Worm (Caenorhabditis elegans) whole organism, late embryonic: Measurements from ENCODE around the gene srx-59.

Experiments used
- C08G9.2 ChIP-seq: sonication (generic microtip); optimal IDR thresholded peaks from 2 replicates; lab custom pipeline; 2016; ENCODE audit warnings: mild to moderate bottlenecking, missing genetic modification characterization, moderate library complexity, missing compliant biosample characterization
- K02D7.2 ChIP-seq: sonication (generic microtip); optimal IDR thresholded peaks from 2 replicates; lab custom pipeline; 2017; ENCODE audit warnings: mild to moderate bottlenecking, missing genetic modification characterization, missing compliant biosample characterization
- T23F11.4 ChIP-seq: fragments of 200-800 bp; sonication (Bioruptor generic); optimal IDR thresholded peaks from 2 replicates; lab custom pipeline; 2018; ENCODE audit warnings: mild to moderate bottlenecking, missing genetic modification characterization, missing compliant biosample characterization
- ahr-1 ChIP-seq: sonication (generic microtip); optimal IDR thresholded peaks from 2 replicates; lab custom pipeline; 2016; ENCODE audit warnings: missing genetic modification characterization, missing compliant biosample characterization
- ceh-14 ChIP-seq: sonication (generic microtip); optimal IDR thresholded peaks from 2 replicates; lab custom pipeline; 2016; ENCODE audit warnings: missing genotype, missing genetic modification characterization, missing compliant biosample characterization
- ceh-19 ChIP-seq: fragments of 200-800 bp; sonication (Bioruptor generic); optimal IDR thresholded peaks from 2 replicates; lab custom pipeline; 2018; ENCODE audit warnings: mild to moderate bottlenecking, missing genetic modification characterization, missing compliant biosample characterization
- ceh-22 ChIP-seq: sonication (generic microtip); optimal IDR thresholded peaks from 2 replicates; lab custom pipeline; 2017; ENCODE audit warnings: missing biosample characterization, missing genetic modification characterization
- ceh-24 ChIP-seq: sonication (generic microtip); optimal IDR thresholded peaks from 2 replicates; lab custom pipeline; 2016; ENCODE audit warnings: mild to moderate bottlenecking, missing genetic modification characterization, missing compliant biosample characterization
- ceh-30 ChIP-seq: fragments of 150-350 bp; optimal IDR thresholded peaks from 2 replicates; lab custom pipeline; 2014; ENCODE audit warnings: missing biosample characterization, missing genetic modification characterization
- ceh-31 ChIP-seq: sonication (generic microtip); optimal IDR thresholded peaks from 2 replicates; lab custom pipeline; 2016; ENCODE audit warnings: missing genetic modification characterization, missing compliant biosample characterization
- ceh-45 ChIP-seq: fragments of 200-800 bp; sonication (Bioruptor generic); IDR thresholded peaks from 2 replicates; pipeline ENCODE4 v1.3.6; 2022; ENCODE audit warnings: missing genetic modification reagents, missing genetic modification characterization, missing compliant biosample characterization
- ceh-48 ChIP-seq: sonication (generic microtip); optimal IDR thresholded peaks from 2 replicates; lab custom pipeline; 2016; ENCODE audit warnings: missing genetic modification characterization, inconsistent platforms, missing compliant biosample characterization
- ceh-6 ChIP-seq: fragments of 200-800 bp; sonication (Bioruptor generic); optimal IDR thresholded peaks from 2 replicates; lab custom pipeline; 2018; ENCODE audit warnings: mild to moderate bottlenecking, missing genetic modification characterization, missing compliant biosample characterization
- ceh-9 ChIP-seq: sonication (generic microtip); optimal IDR thresholded peaks from 2 replicates; lab custom pipeline; 2016; ENCODE audit warnings: mild to moderate bottlenecking, missing genetic modification characterization, inconsistent platforms, missing compliant biosample characterization
- che-1 ChIP-seq: sonication (generic microtip); optimal IDR thresholded peaks from 2 replicates; lab custom pipeline; 2016; ENCODE audit warnings: mild to moderate bottlenecking, missing genetic modification characterization, missing compliant biosample characterization
- dmd-4 ChIP-seq: sonication (generic microtip); optimal IDR thresholded peaks from 2 replicates; lab custom pipeline; 2016; ENCODE audit warnings: borderline replicate concordance, missing genetic modification characterization, missing compliant biosample characterization
- dve-1 ChIP-seq: sonication (generic microtip); optimal IDR thresholded peaks from 2 replicates; lab custom pipeline; 2017; ENCODE audit warnings: antibody characterized with exemption, mild to moderate bottlenecking, missing genetic modification characterization, missing compliant biosample characterization
- eyg-1 ChIP-seq: sonication (generic microtip); optimal IDR thresholded peaks from 2 replicates; lab custom pipeline; 2016; ENCODE audit warnings: missing genotype, missing genetic modification characterization, missing compliant biosample characterization
- fax-1 ChIP-seq: sonication (generic microtip); optimal IDR thresholded peaks from 2 replicates; lab custom pipeline; 2016; ENCODE audit warnings: missing genotype, missing genetic modification characterization, missing compliant biosample characterization
- fkh-6 ChIP-seq: sonication (generic microtip); optimal IDR thresholded peaks from 2 replicates; lab custom pipeline; 2016; ENCODE audit warnings: missing genetic modification characterization, missing compliant biosample characterization
- gmeb-2 ChIP-seq: sonication (generic microtip); optimal IDR thresholded peaks from 2 replicates; lab custom pipeline; 2016; ENCODE audit warnings: missing genetic modification characterization, inconsistent platforms, missing compliant biosample characterization
- hlh-13 ChIP-seq: fragments of 200-800 bp; sonication (Bioruptor generic); optimal IDR thresholded peaks from 2 replicates; lab custom pipeline; 2018; ENCODE audit warnings: mild to moderate bottlenecking, missing genetic modification characterization, missing compliant biosample characterization
- hlh-15 ChIP-seq: sonication (generic microtip); optimal IDR thresholded peaks from 2 replicates; lab custom pipeline; 2016; ENCODE audit warnings: missing genetic modification characterization, missing compliant biosample characterization
- hlh-6 ChIP-seq: sonication (generic microtip); optimal IDR thresholded peaks from 2 replicates; lab custom pipeline; 2016; ENCODE audit warnings: missing genotype, missing genetic modification characterization, missing compliant biosample characterization
- hlh-8 ChIP-seq: sonication (generic microtip); optimal IDR thresholded peaks from 2 replicates; lab custom pipeline; 2016; ENCODE audit warnings: missing genotype, missing genetic modification characterization, missing compliant biosample characterization
- madf-2 ChIP-seq: sonication (generic microtip); optimal IDR thresholded peaks from 2 replicates; lab custom pipeline; 2017; ENCODE audit warnings: missing genetic modification characterization, missing compliant biosample characterization
- nfya-1 ChIP-seq: sonication (generic microtip); optimal IDR thresholded peaks from 2 replicates; lab custom pipeline; 2017; ENCODE audit warnings: missing genetic modification characterization, mild to moderate bottlenecking, missing compliant biosample characterization, antibody characterized with exemption, moderate library complexity
- nhr-11 ChIP-seq: fragments of 150-350 bp; optimal IDR thresholded peaks from 2 replicates; lab custom pipeline; 2014; ENCODE audit warnings: missing biosample characterization, missing genetic modification characterization
- odd-2 ChIP-seq: sonication (generic microtip); optimal IDR thresholded peaks from 2 replicates; lab custom pipeline; 2017; ENCODE audit warnings: antibody characterized with exemption, mild to moderate bottlenecking, missing genetic modification characterization, missing compliant biosample characterization
- pag-3 ChIP-seq: sonication (generic microtip); optimal IDR thresholded peaks from 2 replicates; lab custom pipeline; 2016; ENCODE audit warnings: missing compliant biosample characterization, missing genetic modification characterization, borderline replicate concordance
- pax-1 ChIP-seq: fragments of 150-350 bp; optimal IDR thresholded peaks from 2 replicates; lab custom pipeline; 2014; ENCODE audit warnings: missing biosample characterization, missing genetic modification characterization
- pqm-1 ChIP-seq: sonication (generic microtip); optimal IDR thresholded peaks from 2 replicates; lab custom pipeline; 2016; ENCODE audit warnings: missing genetic modification characterization, missing compliant biosample characterization
- pros-1 ChIP-seq: fragments of 150-350 bp; optimal IDR thresholded peaks from 2 replicates; lab custom pipeline; 2014; ENCODE audit warnings: missing biosample characterization, missing genetic modification reagents, missing genetic modification characterization
- ref-2 ChIP-seq: sonication (generic microtip); optimal IDR thresholded peaks from 2 replicates; lab custom pipeline; 2016; ENCODE audit warnings: missing genetic modification characterization, missing compliant biosample characterization
- rnt-1 ChIP-seq: sonication (generic microtip); optimal IDR thresholded peaks from 2 replicates; lab custom pipeline; 2016; ENCODE audit warnings: missing genetic modification characterization, missing compliant biosample characterization
- sox-2 ChIP-seq: fragments of 200-800 bp; sonication (Bioruptor generic); IDR thresholded peaks from 2 replicates; pipeline ENCODE4 v1.3.6; 2022; ENCODE audit warnings: missing genetic modification reagents, missing genetic modification characterization, missing compliant biosample characterization
- sox-4 ChIP-seq: sonication (generic microtip); optimal IDR thresholded peaks from 2 replicates; lab custom pipeline; 2017; ENCODE audit warnings: mild to moderate bottlenecking, missing genetic modification characterization, inconsistent platforms, missing compliant biosample characterization
- syd-9 ChIP-seq: sonication (generic microtip); optimal IDR thresholded peaks from 2 replicates; lab custom pipeline; 2016; ENCODE audit warnings: mild to moderate bottlenecking, missing genetic modification characterization, moderate library complexity, missing compliant biosample characterization
- unc-86 ChIP-seq: sonication (generic microtip); optimal IDR thresholded peaks from 2 replicates; lab custom pipeline; 2016; ENCODE audit warnings: missing genetic modification characterization, missing compliant biosample characterization
- zip-5 ChIP-seq: sonication (generic microtip); optimal IDR thresholded peaks from 2 replicates; lab custom pipeline; 2016; ENCODE audit warnings: missing genetic modification characterization, missing compliant biosample characterization
- ztf-16 ChIP-seq: sonication (generic microtip); optimal IDR thresholded peaks from 2 replicates; lab custom pipeline; 2017; ENCODE audit warnings: missing genetic modification characterization, missing compliant biosample characterization

Gene srx-59

DNA sequence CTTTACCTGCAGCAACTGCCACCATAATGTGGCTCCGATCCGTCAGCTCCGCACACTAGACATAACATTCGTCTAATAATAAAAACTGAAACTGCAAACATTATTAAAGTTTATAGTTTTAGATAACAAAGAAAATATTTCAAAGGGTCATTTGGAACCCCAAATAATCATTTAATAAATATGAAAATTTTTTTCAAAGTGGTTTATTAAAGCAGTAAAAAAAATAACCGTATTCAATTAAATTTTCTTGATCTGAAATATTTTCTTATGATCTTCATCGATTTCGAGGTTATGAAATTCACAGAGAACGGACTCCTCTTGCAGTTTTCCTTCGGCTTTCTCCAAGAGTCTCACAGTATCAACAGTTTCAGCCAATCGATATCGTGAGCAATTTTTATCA, 14.3 kb downstream of the srx-59 start, which contains the start of gene nhr-163:
nhr-163 (minus strand) TSS at position 101 of the 400 bp plus-strand sequence.
- TF ChIP-seq unc-86 (tag; lab: Kevin White, UChicago): no peak
- no peak for TF ChIP-seq ceh-19
- TF ChIP-seq ahr-1 (tag; lab: Kevin White, UChicago): no peak
- TF ChIP-seq hlh-6 (tag; lab: Kevin White, UChicago): no peak
- TF ChIP-seq pax-1 (tag; lab: Kevin White, UChicago): no peak
- TF ChIP-seq odd-2 (tag; lab: Kevin White, UChicago): no peak
- no peak for TF ChIP-seq ztf-16 (tag; lab: Kevin White, UChicago)
- no peak for TF ChIP-seq ceh-45
- no peak for TF ChIP-seq fax-1 (tag; lab: Kevin White, UChicago)
- TF ChIP-seq nfya-1: no peak
- no peak for TF ChIP-seq ceh-30 (tag; lab: Kevin White, UChicago)
- no peak for TF ChIP-seq dve-1 (tag; lab: Kevin White, UChicago)
- TF ChIP-seq K02D7.2 (tag; lab: Kevin White, UChicago): no peak
- TF ChIP-seq eyg-1 (tag; lab: Kevin White, UChicago): no peak

DNA sequence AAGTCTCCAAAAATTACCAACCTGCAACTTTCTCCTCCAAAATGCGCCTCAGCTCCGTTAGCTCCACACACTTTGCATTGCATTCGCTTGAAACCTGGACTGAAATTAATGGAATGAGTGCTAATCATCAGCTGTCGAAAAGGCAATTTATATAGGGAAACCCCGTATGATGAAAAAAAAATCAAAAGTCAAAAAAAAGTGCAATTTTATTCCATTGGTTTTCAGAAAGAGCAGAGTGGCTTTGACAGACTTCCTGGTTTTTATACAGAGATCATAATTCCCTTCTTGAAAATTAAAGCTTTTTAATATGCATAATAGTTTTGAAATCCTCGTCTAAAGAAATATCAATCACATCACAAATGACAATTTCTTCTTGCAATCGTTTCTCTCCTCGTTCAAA, 16.0 kb downstream of the srx-59 start, which contains the start of gene nhr-139:
nhr-139 (minus strand) TSS at position 101 of the 400 bp plus-strand sequence.
- TF ChIP-seq nhr-11 (no peak), ref-2 (tag; lab: Kevin White, UChicago) (no peak), ceh-45 (no peak), rnt-1 (no peak), ceh-48 (tag; lab: Kevin White, UChicago) (no peak), sox-2 (GFP tag; lab: Robert Waterston, UW) (no peak), ceh-9 (tag; lab: Kevin White, UChicago) (no peak)
- TF ChIP-seq, all 69 proteins: peak for 0

DNA sequence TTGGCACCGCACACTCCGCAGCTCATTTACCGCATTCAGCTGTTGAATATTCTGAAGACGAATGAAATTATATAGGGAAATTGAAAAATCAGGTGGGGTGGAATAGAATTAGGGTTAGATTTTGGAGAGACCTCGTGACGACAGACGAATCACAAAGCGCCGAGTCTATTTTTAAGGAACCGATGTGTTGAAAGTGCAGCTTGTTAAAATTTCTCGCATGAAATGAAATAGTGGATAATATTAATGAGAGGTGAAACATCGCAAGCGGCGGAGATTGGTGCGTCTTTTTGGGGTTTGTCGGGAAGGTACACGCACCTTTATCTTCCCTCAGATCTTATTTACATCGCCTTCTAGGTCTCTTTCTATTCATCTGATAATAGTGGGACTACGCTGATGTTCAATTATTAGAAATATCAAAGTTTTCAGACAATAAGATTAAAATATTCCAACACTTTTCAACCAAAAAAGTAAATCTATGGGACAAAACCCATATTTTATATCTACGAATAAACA, 18.0 kb downstream of the srx-59 start, which contains the start of gene nhr-140:
nhr-140 (minus strand) TSS at position 51 of the 513 bp plus-strand sequence.
- TF ChIP-seq rnt-1 (no peak), hlh-6 (tag; lab: Kevin White, UChicago) (no peak), unc-86 (tag; lab: Kevin White, UChicago) (no peak), madf-2 (no peak), ceh-6 (no peak), ceh-14 (tag; lab: Kevin White, UChicago) (no peak), hlh-13 (GFP tag; lab: Kevin White, UChicago) (no peak), ceh-9 (tag; lab: Kevin White, UChicago) (no peak), T23F11.4 (GFP tag; lab: Kevin White, UChicago) (no peak), nhr-11 (no peak), fax-1 (tag; lab: Kevin White, UChicago) (no peak), pag-3 (tag; lab: Kevin White, UChicago) (no peak)

DNA sequence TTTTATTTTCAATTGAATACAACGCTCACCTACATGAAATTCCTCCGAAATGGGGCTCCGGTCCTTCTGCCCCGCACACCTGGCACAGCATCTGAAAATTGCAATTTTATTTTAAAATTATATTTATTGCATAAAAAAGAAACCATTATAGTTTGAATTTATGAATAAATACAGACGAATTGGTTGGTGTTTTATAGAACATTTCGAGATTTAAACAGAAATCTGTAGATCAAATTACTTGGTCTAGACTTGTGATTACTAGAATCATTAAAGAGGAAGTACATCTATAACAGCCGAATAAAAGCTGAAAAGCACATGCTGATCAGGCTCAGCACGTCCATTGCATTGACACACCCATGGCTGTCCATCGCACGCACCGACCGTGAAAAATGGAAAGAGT, 20.1 kb downstream of the srx-59 start, which contains the start of gene nhr-162:
nhr-162 (minus strand) TSS at position 101 of the 400 bp plus-strand sequence.
- TF ChIP-seq ztf-16 (tag; lab: Kevin White, UChicago) (no peak), ceh-48 (tag; lab: Kevin White, UChicago) (no peak), ceh-31 (tag; lab: Kevin White, UChicago) (no peak), gmeb-2 (no peak), C08G9.2 (no peak), sox-4 (tag; lab: Kevin White, UChicago) (no peak), dmd-4 (tag; lab: Kevin White, UChicago) (no peak), ceh-9 (tag; lab: Kevin White, UChicago) (no peak)
- TF ChIP-seq, all 69 proteins: peak for 0

DNA sequence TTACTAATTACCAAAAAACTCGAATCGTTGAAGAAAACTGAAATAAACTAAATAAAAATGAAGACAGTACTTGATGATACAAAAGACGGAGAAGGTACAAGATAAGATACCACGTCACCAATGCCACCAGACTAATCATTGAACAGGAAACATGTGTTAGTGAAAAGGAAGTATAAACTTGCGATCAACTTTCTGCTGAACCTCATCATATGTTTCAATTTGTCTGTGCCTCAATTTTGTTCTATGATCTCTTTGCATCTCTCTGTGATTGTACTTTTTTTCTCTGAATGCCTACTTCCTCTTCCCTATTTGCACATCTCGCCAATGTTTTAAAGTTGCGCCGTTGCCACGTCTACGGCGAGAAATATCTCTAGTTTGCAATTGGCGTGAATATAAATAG, 22.3 kb downstream of the srx-59 start:
- TF ChIP-seq hlh-15 (tag; lab: Kevin White, UChicago) (no peak), T23F11.4 (GFP tag; lab: Kevin White, UChicago) (no peak), hlh-8 (tag; lab: Kevin White, UChicago) (no peak), pros-1 (tag; lab: Kevin White, UChicago) (no peak), dmd-4 (tag; lab: Kevin White, UChicago) (no peak), pqm-1 (tag; lab: Kevin White, UChicago) (no peak), ceh-6 (no peak), ahr-1 (tag; lab: Kevin White, UChicago) (no peak), syd-9 (tag; lab: Kevin White, UChicago) (no peak), ceh-22 (tag; lab: Kevin White, UChicago) (no peak), pag-3 (tag; lab: Kevin White, UChicago) (no peak), che-1 (tag; lab: Kevin White, UChicago) (no peak), ceh-24 (no peak), zip-5 (tag; lab: Kevin White, UChicago) (no peak), fkh-6 (tag; lab: Kevin White, UChicago) (no peak)
